Worm (Caenorhabditis elegans) whole organism, late embryonic: ENCODE results near the gene rnp-2.
"Not testable (repeated sequence)": the region's sequence is repeated elsewhere in the genome, so short reads cannot be mapped to it uniquely, and the experiment has no call there.

Experiments
- C08G9.2 ChIP-seq: sonication (generic microtip); optimal IDR thresholded peaks from 2 replicates; lab custom pipeline; 2016; ENCODE audit warnings: mild to moderate bottlenecking, missing genetic modification characterization, moderate library complexity, missing compliant biosample characterization
- C38D4.7 ChIP-seq: fragments of 200-800 bp; sonication (Bioruptor generic); optimal IDR thresholded peaks from 2 replicates; lab custom pipeline; 2018; ENCODE audit warnings: mild to moderate bottlenecking, missing genetic modification characterization, moderate library complexity, missing compliant biosample characterization
- K02D7.2 ChIP-seq: sonication (generic microtip); optimal IDR thresholded peaks from 2 replicates; lab custom pipeline; 2017; ENCODE audit warnings: mild to moderate bottlenecking, missing genetic modification characterization, missing compliant biosample characterization
- K09A11.1 ChIP-seq: sonication (generic microtip); optimal IDR thresholded peaks from 2 replicates; lab custom pipeline; 2017; ENCODE audit warnings: antibody characterized with exemption, mild to moderate bottlenecking, missing genetic modification characterization, missing compliant biosample characterization; ENCODE audit not compliant: insufficient read depth
- T23F11.4 ChIP-seq: fragments of 200-800 bp; sonication (Bioruptor generic); optimal IDR thresholded peaks from 2 replicates; lab custom pipeline; 2018; ENCODE audit warnings: mild to moderate bottlenecking, missing genetic modification characterization, missing compliant biosample characterization
- Y22D7AL.16 ChIP-seq: sonication (generic microtip); optimal IDR thresholded peaks from 2 replicates; lab custom pipeline; 2016; ENCODE audit warnings: missing genetic modification characterization, missing compliant biosample characterization
- ahr-1 ChIP-seq: sonication (generic microtip); optimal IDR thresholded peaks from 2 replicates; lab custom pipeline; 2016; ENCODE audit warnings: missing genetic modification characterization, missing compliant biosample characterization
- ceh-14 ChIP-seq: sonication (generic microtip); optimal IDR thresholded peaks from 2 replicates; lab custom pipeline; 2016; ENCODE audit warnings: missing genotype, missing genetic modification characterization, missing compliant biosample characterization
- ceh-19 ChIP-seq: fragments of 200-800 bp; sonication (Bioruptor generic); optimal IDR thresholded peaks from 2 replicates; lab custom pipeline; 2018; ENCODE audit warnings: mild to moderate bottlenecking, missing genetic modification characterization, missing compliant biosample characterization
- ceh-2 ChIP-seq: sonication (generic microtip); optimal IDR thresholded peaks from 2 replicates; lab custom pipeline; 2016; ENCODE audit warnings: missing genotype, missing genetic modification characterization, missing compliant biosample characterization
- ceh-24 ChIP-seq: sonication (generic microtip); optimal IDR thresholded peaks from 2 replicates; lab custom pipeline; 2016; ENCODE audit warnings: mild to moderate bottlenecking, missing genetic modification characterization, missing compliant biosample characterization
- ceh-30 ChIP-seq: fragments of 150-350 bp; optimal IDR thresholded peaks from 2 replicates; lab custom pipeline; 2014; ENCODE audit warnings: missing biosample characterization, missing genetic modification characterization
- ceh-31 ChIP-seq: sonication (generic microtip); optimal IDR thresholded peaks from 2 replicates; lab custom pipeline; 2016; ENCODE audit warnings: missing genetic modification characterization, missing compliant biosample characterization
- ceh-45 ChIP-seq: fragments of 200-800 bp; sonication (Bioruptor generic); IDR thresholded peaks from 2 replicates; pipeline ENCODE4 v1.3.6; 2022; ENCODE audit warnings: missing genetic modification reagents, missing genetic modification characterization, missing compliant biosample characterization
- ceh-6 ChIP-seq: fragments of 200-800 bp; sonication (Bioruptor generic); optimal IDR thresholded peaks from 2 replicates; lab custom pipeline; 2018; ENCODE audit warnings: mild to moderate bottlenecking, missing genetic modification characterization, missing compliant biosample characterization
- ceh-9 ChIP-seq: sonication (generic microtip); optimal IDR thresholded peaks from 2 replicates; lab custom pipeline; 2016; ENCODE audit warnings: mild to moderate bottlenecking, missing genetic modification characterization, inconsistent platforms, missing compliant biosample characterization
- dve-1 ChIP-seq: sonication (generic microtip); optimal IDR thresholded peaks from 2 replicates; lab custom pipeline; 2017; ENCODE audit warnings: antibody characterized with exemption, mild to moderate bottlenecking, missing genetic modification characterization, missing compliant biosample characterization
- elt-4 ChIP-seq: sonication (generic microtip); optimal IDR thresholded peaks from 2 replicates; lab custom pipeline; 2016; ENCODE audit warnings: missing genetic modification characterization, missing compliant biosample characterization
- ets-4 ChIP-seq: sonication (generic microtip); optimal IDR thresholded peaks from 2 replicates; lab custom pipeline; 2016; ENCODE audit warnings: missing genetic modification characterization, missing compliant biosample characterization
- fax-1 ChIP-seq: sonication (generic microtip); optimal IDR thresholded peaks from 2 replicates; lab custom pipeline; 2016; ENCODE audit warnings: missing genotype, missing genetic modification characterization, missing compliant biosample characterization
- fkh-6 ChIP-seq: sonication (generic microtip); optimal IDR thresholded peaks from 2 replicates; lab custom pipeline; 2016; ENCODE audit warnings: missing genetic modification characterization, missing compliant biosample characterization
- hlh-13 ChIP-seq: fragments of 200-800 bp; sonication (Bioruptor generic); optimal IDR thresholded peaks from 2 replicates; lab custom pipeline; 2018; ENCODE audit warnings: mild to moderate bottlenecking, missing genetic modification characterization, missing compliant biosample characterization
- hlh-15 ChIP-seq: sonication (generic microtip); optimal IDR thresholded peaks from 2 replicates; lab custom pipeline; 2016; ENCODE audit warnings: missing genetic modification characterization, missing compliant biosample characterization
- hlh-6 ChIP-seq: sonication (generic microtip); optimal IDR thresholded peaks from 2 replicates; lab custom pipeline; 2016; ENCODE audit warnings: missing genotype, missing genetic modification characterization, missing compliant biosample characterization
- hlh-8 ChIP-seq: sonication (generic microtip); optimal IDR thresholded peaks from 2 replicates; lab custom pipeline; 2016; ENCODE audit warnings: missing genotype, missing genetic modification characterization, missing compliant biosample characterization
- lim-6 ChIP-seq: sonication (generic microtip); optimal IDR thresholded peaks from 2 replicates; lab custom pipeline; 2016; ENCODE audit warnings: missing genetic modification characterization, missing compliant biosample characterization
- lin-11 ChIP-seq: fragments of 200-800 bp; sonication (Bioruptor generic); optimal IDR thresholded peaks from 2 replicates; lab custom pipeline; 2018; ENCODE audit warnings: mild to moderate bottlenecking, missing genetic modification characterization, missing compliant biosample characterization
- nfya-1 ChIP-seq: sonication (generic microtip); optimal IDR thresholded peaks from 2 replicates; lab custom pipeline; 2017; ENCODE audit warnings: missing genetic modification characterization, mild to moderate bottlenecking, missing compliant biosample characterization, antibody characterized with exemption, moderate library complexity
- nhr-232 ChIP-seq: sonication (generic microtip); optimal IDR thresholded peaks from 2 replicates; lab custom pipeline; 2016; ENCODE audit warnings: missing genetic modification characterization, missing compliant biosample characterization
- npax-4 ChIP-seq: sonication (generic microtip); optimal IDR thresholded peaks from 2 replicates; lab custom pipeline; 2016; ENCODE audit warnings: missing genetic modification characterization, missing compliant biosample characterization
- odd-2 ChIP-seq: sonication (generic microtip); optimal IDR thresholded peaks from 2 replicates; lab custom pipeline; 2017; ENCODE audit warnings: antibody characterized with exemption, mild to moderate bottlenecking, missing genetic modification characterization, missing compliant biosample characterization
- pax-1 ChIP-seq: fragments of 150-350 bp; optimal IDR thresholded peaks from 2 replicates; lab custom pipeline; 2014; ENCODE audit warnings: missing biosample characterization, missing genetic modification characterization
- pqm-1 ChIP-seq: sonication (generic microtip); optimal IDR thresholded peaks from 2 replicates; lab custom pipeline; 2016; ENCODE audit warnings: missing genetic modification characterization, missing compliant biosample characterization
- pros-1 ChIP-seq: fragments of 150-350 bp; optimal IDR thresholded peaks from 2 replicates; lab custom pipeline; 2014; ENCODE audit warnings: missing biosample characterization, missing genetic modification reagents, missing genetic modification characterization
- rnt-1 ChIP-seq: sonication (generic microtip); optimal IDR thresholded peaks from 2 replicates; lab custom pipeline; 2016; ENCODE audit warnings: missing genetic modification characterization, missing compliant biosample characterization
- sdc-2 ChIP-seq: sonication (generic microtip); optimal IDR thresholded peaks from 2 replicates; lab custom pipeline; 2016; ENCODE audit warnings: missing genotype, missing genetic modification characterization, missing compliant biosample characterization
- tbx-2 ChIP-seq: sonication (generic microtip); optimal IDR thresholded peaks from 2 replicates; lab custom pipeline; 2016; ENCODE audit warnings: missing genetic modification characterization, missing compliant biosample characterization
- ttx-3 ChIP-seq: sonication (generic microtip); optimal IDR thresholded peaks from 2 replicates; lab custom pipeline; 2016; ENCODE audit warnings: missing genetic modification reagents, missing genetic modification characterization, missing compliant biosample characterization
- unc-3 ChIP-seq, 2 experiments: fragments of 200-800 bp in 1 of 2; sonication (Bioruptor generic) in 1 of 2; sonication (generic microtip) in 1 of 2; conservative IDR thresholded peaks in 1 of 2; optimal IDR thresholded peaks in 1 of 2; 2 replicates each; pipeline versions ENCODE4 v1.3.6 to Lab custom; 2016 to 2022; ENCODE audit warnings: missing compliant biosample characterization in 2 of 2, missing genetic modification characterization in 2 of 2, missing genetic modification reagents in 1 of 2
- unc-42 ChIP-seq: sonication (generic microtip); optimal IDR thresholded peaks from 2 replicates; lab custom pipeline; 2016; ENCODE audit warnings: missing genotype, missing genetic modification characterization, missing compliant biosample characterization
- unc-55 ChIP-seq: sonication (generic microtip); optimal IDR thresholded peaks from 2 replicates; lab custom pipeline; 2017; ENCODE audit warnings: missing biosample characterization, missing genetic modification reagents, missing genetic modification characterization
- unc-86 ChIP-seq: sonication (generic microtip); optimal IDR thresholded peaks from 2 replicates; lab custom pipeline; 2016; ENCODE audit warnings: missing genetic modification characterization, missing compliant biosample characterization

rnp-2 gene

DNA sequence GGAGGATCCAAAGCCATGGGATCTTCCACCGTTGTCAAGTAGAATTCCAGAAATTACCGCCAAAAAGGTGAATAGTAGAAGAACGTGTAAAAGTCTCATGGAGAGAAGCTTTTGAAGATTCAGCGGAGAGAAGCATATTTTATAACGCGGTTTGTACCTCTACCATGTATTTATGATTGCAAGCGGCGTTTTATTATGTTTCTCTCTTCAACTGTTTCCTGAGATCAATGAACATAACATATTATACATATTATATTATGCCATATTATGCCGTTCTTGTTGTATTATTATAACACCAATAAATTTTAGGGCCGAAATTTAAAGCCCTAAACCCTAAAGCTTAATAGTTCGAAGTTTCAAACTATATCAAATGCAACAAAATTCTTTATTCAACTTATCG, 31.6 kb upstream of the rnp-2 start, which contains the start of gene F49F1.18:
Gene F49F1.18 (minus strand): TSS at position 101 of the 400 bp plus-strand sequence.
- TF ChIP-seq pqm-1 (no peak), npax-4 (no peak), ceh-31 (tag; lab: Kevin White, UChicago) (no peak), hlh-8 (tag; lab: Kevin White, UChicago) (no peak), ttx-3 (tag; lab: Kevin White, UChicago) (no peak), rnt-1 (no peak), hlh-15 (tag; lab: Kevin White, UChicago) (no peak), lim-6 (no peak), lin-11 (tag; lab: Kevin White, UChicago) (no peak), fkh-6 (no peak), ets-4 (no peak), K09A11.1 (tag; lab: Kevin White, UChicago) (no peak), ceh-6 (GFP tag; lab: Kevin White, UChicago) (no peak), dve-1 (tag; lab: Kevin White, UChicago) (no peak), ceh-2 (no peak)
- TF ChIP-seq, all 69 proteins: peak for 0

DNA sequence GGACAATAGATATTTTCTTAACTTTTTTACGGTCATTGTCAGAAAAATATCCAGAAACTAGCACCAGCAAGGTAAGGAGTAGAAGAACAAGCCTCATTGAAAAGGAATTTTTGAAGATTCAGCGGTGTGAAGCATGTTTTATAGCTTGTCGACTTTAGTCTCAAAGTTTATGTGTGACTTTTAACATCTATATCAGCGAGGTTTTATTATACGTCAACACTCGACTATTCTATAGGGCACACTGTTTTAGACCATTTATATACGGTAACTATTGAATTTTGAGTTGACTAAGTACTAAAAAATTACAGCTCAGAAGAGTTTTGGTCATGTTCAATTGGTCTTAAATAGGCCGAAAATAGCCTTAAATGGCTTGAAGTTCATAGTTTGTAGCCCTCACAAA, 30.6 kb upstream of the rnp-2 start, which contains the start of gene F49F1.11:
Gene F49F1.11 (minus strand): TSS at position 101 of the 400 bp plus-strand sequence.
- TF ChIP-seq elt-4 (tag; lab: Kevin White, UChicago) (no peak), ceh-9 (tag; lab: Kevin White, UChicago) (no peak), lim-6 (no peak), tbx-2 (tag; lab: Kevin White, UChicago) (no peak), pros-1 (tag; lab: Kevin White, UChicago) (no peak), sdc-2 (tag; lab: Kevin White, UChicago) (no peak), unc-86 (tag; lab: Kevin White, UChicago) (no peak), rnt-1 (no peak), C38D4.7 (no peak), ceh-14 (tag; lab: Kevin White, UChicago) (no peak), unc-3 (GFP tag; conservative IDR thresholded peaks at IDR 0.05; lab: Robert Waterston, UW) (no peak), unc-3 (tag; optimal IDR thresholded peaks at IDR 0.05; lab: Kevin White, UChicago) (no peak), lin-11 (tag; lab: Kevin White, UChicago) (no peak), ceh-45 (GFP tag; lab: Robert Waterston, UW) (no peak), fax-1 (tag; lab: Kevin White, UChicago) (no peak), unc-55 (GFP tag; lab: Kevin White, UChicago) (no peak), ttx-3 (tag; lab: Kevin White, UChicago) (no peak), unc-42 (tag; lab: Kevin White, UChicago) (no peak), hlh-13 (GFP tag; lab: Kevin White, UChicago) (no peak)

DNA sequence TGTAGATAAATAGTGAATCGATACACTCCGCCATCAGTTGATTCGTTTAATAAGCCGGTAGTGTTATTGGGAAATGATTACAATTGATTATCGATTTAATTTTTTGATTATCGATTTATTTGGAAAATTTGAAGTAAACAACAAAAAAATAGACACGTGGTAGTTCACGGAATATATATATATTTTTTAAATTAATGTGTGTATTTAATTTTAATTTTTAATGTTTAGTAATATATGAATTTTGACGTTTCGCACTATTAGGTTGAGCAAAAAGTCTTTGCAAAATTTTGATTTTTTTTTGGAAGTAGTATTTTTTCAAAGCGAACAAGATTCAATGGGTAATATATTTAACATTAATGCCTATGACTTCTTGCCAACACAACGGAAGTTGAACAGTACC, 28.9 kb upstream of the rnp-2 start, which contains the start of gene F49F1.12:
Gene F49F1.12 (minus strand): TSS at position 101 of the 400 bp plus-strand sequence.
- TF ChIP-seq ahr-1; T23F11.4 (GFP tag; lab: Kevin White, UChicago); npax-4: not testable (repeated sequence)

DNA sequence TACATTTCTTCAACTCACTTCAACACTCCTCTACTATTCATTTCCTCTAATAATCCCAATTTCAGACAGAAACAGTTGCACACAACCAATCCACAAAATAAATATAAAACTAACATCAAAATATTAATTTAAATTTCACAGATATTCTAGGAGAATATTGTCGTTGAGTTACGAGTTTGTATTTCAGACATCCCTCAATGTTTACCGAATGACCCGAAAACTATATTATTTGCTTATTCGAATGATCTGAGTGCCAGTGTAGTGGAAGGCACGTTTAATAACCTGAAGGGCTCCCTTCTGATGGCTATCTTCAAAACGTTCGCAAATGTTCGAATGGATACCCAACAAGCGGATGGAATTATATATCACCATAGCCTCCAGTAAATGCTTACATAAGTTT, 27.1 kb upstream of the rnp-2 start, which contains the start of gene R07C12.3:
Gene R07C12.3 (plus strand): TSS at position 301 of the 400 bp plus-strand sequence.
- no peak for TF ChIP-seq dve-1 (tag; lab: Kevin White, UChicago)
- TF ChIP-seq lin-11 (tag; lab: Kevin White, UChicago) = no peak
- no peak for TF ChIP-seq hlh-6 (tag; lab: Kevin White, UChicago)
- TF ChIP-seq unc-86 (tag; lab: Kevin White, UChicago) = no peak
- TF ChIP-seq Y22D7AL.16 (tag; lab: Kevin White, UChicago) = no peak
- no peak for TF ChIP-seq T23F11.4 (GFP tag; lab: Kevin White, UChicago)
- no peak for TF ChIP-seq C08G9.2 (tag; lab: Kevin White, UChicago)
- TF ChIP-seq ceh-31 (tag; lab: Kevin White, UChicago) = no peak
- no peak for TF ChIP-seq nhr-232 (tag; lab: Kevin White, UChicago)
- no peak for TF ChIP-seq npax-4
- no peak for TF ChIP-seq K02D7.2 (tag; lab: Kevin White, UChicago)
- no peak for TF ChIP-seq ceh-19 (GFP tag; lab: Kevin White, UChicago)
- no peak for TF ChIP-seq nfya-1 (tag; lab: Kevin White, UChicago)
- TF ChIP-seq pax-1 (tag; lab: Kevin White, UChicago) = no peak
- no peak for TF ChIP-seq odd-2 (tag; lab: Kevin White, UChicago)
- no peak for TF ChIP-seq ceh-24 (tag; lab: Kevin White, UChicago)
- no peak for TF ChIP-seq unc-55 (GFP tag; lab: Kevin White, UChicago)
- TF ChIP-seq ttx-3 (tag; lab: Kevin White, UChicago) = no peak
- no peak for TF ChIP-seq ceh-30 (tag; lab: Kevin White, UChicago)
